Fruit fly (Drosophila melanogaster) whole organism, embryonic: ENCODE results near the gene Ogdh.

Experiments
- Abd-B ChIP-seq: fragments of 200-800 bp; sonication (Bioruptor generic); optimal IDR thresholded peaks from 2 replicates; lab custom pipeline; 2018; ENCODE audit warnings: missing biosample characterization, mild to moderate bottlenecking, missing genetic modification characterization, moderate library complexity
- Aef1 ChIP-seq: fragments of 200-800 bp; sonication (Bioruptor generic); IDR thresholded peaks from 3 replicates; pipeline ENCODE4 v1.3.6; 2022; ENCODE audit warnings: missing biosample characterization, missing genetic modification characterization
- CG12104 ChIP-seq: fragments of 200-800 bp; sonication (Bioruptor generic); optimal IDR thresholded peaks from 3 replicates; lab custom pipeline; 2016; ENCODE audit warnings: missing biosample characterization, missing genetic modification characterization
- CG12942 ChIP-seq: fragments of 200-800 bp; sonication (Bioruptor generic); optimal IDR thresholded peaks from 3 replicates; lab custom pipeline; 2016; ENCODE audit warnings: missing biosample characterization, missing genetic modification characterization
- CG13296 ChIP-seq: fragments of 200-800 bp; sonication (Bioruptor generic); optimal IDR thresholded peaks from 3 replicates; lab custom pipeline; 2018; ENCODE audit warnings: missing biosample characterization, mild to moderate bottlenecking, missing genetic modification characterization
- CG13894 ChIP-seq: fragments of 200-800 bp; sonication (Bioruptor generic); optimal IDR thresholded peaks from 3 replicates; lab custom pipeline; 2018; ENCODE audit warnings: missing biosample characterization, mild to moderate bottlenecking, missing genetic modification characterization, moderate library complexity
- CG15601 ChIP-seq: fragments of 200-800 bp; sonication (Bioruptor generic); optimal IDR thresholded peaks from 3 replicates; lab custom pipeline; 2019; ENCODE audit warnings: missing biosample characterization, mild to moderate bottlenecking, missing genetic modification characterization, moderate library complexity
- CG1603 ChIP-seq: fragments of 200-800 bp; sonication (Bioruptor generic); optimal IDR thresholded peaks from 2 replicates; lab custom pipeline; 2019; ENCODE audit warnings: missing biosample characterization, mild to moderate bottlenecking, missing genetic modification characterization, moderate library complexity
- CG16815 ChIP-seq: fragments of 200-800 bp; sonication (Bioruptor generic); optimal IDR thresholded peaks from 3 replicates; lab custom pipeline; 2017; ENCODE audit warnings: missing biosample characterization, mild to moderate bottlenecking, missing genetic modification characterization
- CG17385 ChIP-seq: fragments of 200-800 bp; sonication (Bioruptor generic); optimal IDR thresholded peaks from 3 replicates; lab custom pipeline; 2018; ENCODE audit warnings: missing biosample characterization, mild to moderate bottlenecking, missing genetic modification characterization
- CG17912 ChIP-seq: fragments of 200-800 bp; sonication (Bioruptor generic); optimal IDR thresholded peaks from 2 replicates; lab custom pipeline; 2018; ENCODE audit warnings: missing biosample characterization, mild to moderate bottlenecking, missing genetic modification characterization
- CG18011 ChIP-seq: fragments of 200-800 bp; sonication (Bioruptor generic); optimal IDR thresholded peaks from 2 replicates; lab custom pipeline; 2017; ENCODE audit warnings: missing biosample characterization, missing genetic modification characterization, mild to moderate bottlenecking, moderate library complexity, missing genotype
- CG30431 ChIP-seq: fragments of 200-800 bp; sonication (Bioruptor generic); optimal IDR thresholded peaks from 2 replicates; lab custom pipeline; 2017; ENCODE audit warnings: missing biosample characterization, missing genetic modification characterization
- CG3065 ChIP-seq: fragments of 200-800 bp; sonication (Bioruptor generic); optimal IDR thresholded peaks from 2 replicates; lab custom pipeline; 2016; ENCODE audit warnings: missing biosample characterization, missing genetic modification characterization
- CG31224 ChIP-seq: fragments of 200-800 bp; sonication (Bioruptor generic); IDR thresholded peaks from 2 replicates; pipeline ENCODE4 v1.3.6; 2022; ENCODE audit warnings: missing biosample characterization, missing genetic modification characterization
- CG3726 ChIP-seq: fragments of 200-800 bp; sonication (Bioruptor generic); IDR thresholded peaks from 3 replicates; pipeline ENCODE4, ENCODE4 v1.3.6; 2022; ENCODE audit warnings: missing biosample characterization, missing genetic modification characterization
- CG6272 ChIP-seq: fragments of 200-800 bp; sonication (Bioruptor generic); IDR thresholded peaks from 2 replicates; pipeline ENCODE4 v1.3.6; 2022; ENCODE audit warnings: missing biosample characterization, missing genetic modification characterization
- CG6654 ChIP-seq: fragments of 200-800 bp; sonication (Bioruptor generic); optimal IDR thresholded peaks from 2 replicates; lab custom pipeline; 2017; ENCODE audit warnings: missing biosample characterization, mild to moderate bottlenecking, missing genetic modification characterization
- CG7271 ChIP-seq: fragments of 200-800 bp; sonication (Bioruptor generic); optimal IDR thresholded peaks from 2 replicates; lab custom pipeline; 2018; ENCODE audit warnings: missing biosample characterization, mild to moderate bottlenecking, missing genetic modification characterization, moderate library complexity
- CG8359 ChIP-seq: fragments of 200-800 bp; sonication (Bioruptor generic); optimal IDR thresholded peaks from 2 replicates; lab custom pipeline; 2017; ENCODE audit warnings: missing biosample characterization, mild to moderate bottlenecking, missing genetic modification characterization, borderline replicate concordance
- Dip3 ChIP-seq: fragments of 200-800 bp; sonication (Bioruptor generic); optimal IDR thresholded peaks from 3 replicates; lab custom pipeline; 2016; ENCODE audit warnings: missing biosample characterization, missing genetic modification characterization
- E2f1 ChIP-seq: fragments of 200-800 bp; sonication (Bioruptor generic); IDR thresholded peaks from 2 replicates; pipeline ENCODE4 v1.3.6; 2022; ENCODE audit warnings: missing biosample characterization, missing genetic modification characterization
- ERR ChIP-seq: fragments of 200-800 bp; sonication (Bioruptor generic); optimal IDR thresholded peaks from 2 replicates; lab custom pipeline; 2016; ENCODE audit warnings: missing biosample characterization, missing genetic modification characterization
- Gsc ChIP-seq: fragments of 200-800 bp; sonication (Bioruptor generic); IDR thresholded peaks from 2 replicates; pipeline ENCODE4 v1.3.6; 2022; ENCODE audit warnings: missing biosample characterization, missing genetic modification characterization
- H15 ChIP-seq: fragments of 200-800 bp; sonication (Bioruptor generic); IDR thresholded peaks from 3 replicates; pipeline ENCODE4 v1.3.6; 2022; ENCODE audit warnings: missing biosample characterization, missing genetic modification characterization
- Hmr ChIP-seq: fragments of 200-800 bp; sonication (Bioruptor generic); optimal IDR thresholded peaks from 3 replicates; lab custom pipeline; 2017; ENCODE audit warnings: mild to moderate bottlenecking, missing biosample characterization, missing genetic modification reagents, missing genetic modification characterization
- MBD-R2 ChIP-seq: fragments of 200-800 bp; sonication (Bioruptor generic); IDR thresholded peaks from 2 replicates; pipeline ENCODE4 v1.3.6; 2022; ENCODE audit warnings: missing biosample characterization, missing genetic modification characterization
- Neu2 ChIP-seq: fragments of 200-800 bp; sonication (Bioruptor generic); optimal IDR thresholded peaks from 3 replicates; lab custom pipeline; 2016; ENCODE audit warnings: missing biosample characterization, missing genetic modification characterization, borderline replicate concordance
- NfI ChIP-seq: fragments of 200-800 bp; sonication (Bioruptor generic); optimal IDR thresholded peaks from 3 replicates; lab custom pipeline; 2018; ENCODE audit warnings: missing biosample characterization, mild to moderate bottlenecking, missing genetic modification characterization, moderate library complexity
- Sin3A ChIP-seq: fragments of >200 bp; optimal IDR thresholded peaks from 2 replicates; lab custom pipeline; 2018
- Tbp ChIP-seq: fragments of >200 bp; optimal IDR thresholded peaks from 2 replicates; lab custom pipeline; 2018; ENCODE audit warnings: missing biosample characterization, missing genetic modification characterization
- Xbp1 ChIP-seq: fragments of 200-800 bp; sonication (Bioruptor generic); optimal IDR thresholded peaks from 3 replicates; lab custom pipeline; 2016; ENCODE audit warnings: missing biosample characterization, mild to moderate bottlenecking, missing genetic modification characterization
- ara ChIP-seq: fragments of 200-800 bp; sonication (Bioruptor generic); IDR thresholded peaks from 2 replicates; pipeline ENCODE4 v1.3.6; 2022; ENCODE audit warnings: missing biosample characterization, missing genetic modification characterization
- cato ChIP-seq: fragments of 200-800 bp; sonication (Bioruptor generic); optimal IDR thresholded peaks from 2 replicates; lab custom pipeline; 2016; ENCODE audit warnings: missing biosample characterization, missing genetic modification characterization, borderline replicate concordance
- cg ChIP-seq: fragments of 200-800 bp; sonication (Bioruptor generic); optimal IDR thresholded peaks from 3 replicates; lab custom pipeline; 2019; ENCODE audit warnings: missing biosample characterization, mild to moderate bottlenecking, missing genetic modification characterization, moderate library complexity
- crc ChIP-seq: fragments of 200-800 bp; sonication (Bioruptor generic); optimal IDR thresholded peaks from 2 replicates; lab custom pipeline; 2016; ENCODE audit warnings: missing biosample characterization, missing genetic modification characterization
- crp ChIP-seq, 2 experiments: fragments of 200-800 bp; sonication (Bioruptor generic); optimal IDR thresholded peaks; 2 replicates in 1 of 2; 3 replicates in 1 of 2; lab custom pipeline; 2017; ENCODE audit warnings: missing biosample characterization in 2 of 2, missing genetic modification characterization in 2 of 2, mild to moderate bottlenecking in 1 of 2, moderate library complexity in 1 of 2
- dimm ChIP-seq: fragments of 200-800 bp; sonication (Bioruptor generic); IDR thresholded peaks from 2 replicates; pipeline ENCODE4 v1.3.6; 2022; ENCODE audit warnings: missing biosample characterization, missing genetic modification characterization
- disco-r ChIP-seq: fragments of 200-800 bp; sonication (Bioruptor generic); optimal IDR thresholded peaks from 2 replicates; lab custom pipeline; 2016; ENCODE audit warnings: missing biosample characterization, missing genetic modification characterization
- dmrt99B ChIP-seq: fragments of 200-800 bp; sonication (Bioruptor generic); optimal IDR thresholded peaks from 2 replicates; lab custom pipeline; 2018; ENCODE audit warnings: missing biosample characterization, mild to moderate bottlenecking, missing genetic modification characterization, moderate library complexity
- fd96Cb ChIP-seq: fragments of 200-800 bp; sonication (Bioruptor generic); optimal IDR thresholded peaks from 2 replicates; lab custom pipeline; 2018; ENCODE audit warnings: missing biosample characterization, mild to moderate bottlenecking, missing genetic modification characterization, moderate library complexity
- gce ChIP-seq: fragments of 200-800 bp; sonication (Bioruptor generic); IDR thresholded peaks from 3 replicates; pipeline ENCODE4 v1.3.6; 2022; ENCODE audit warnings: missing biosample characterization, missing genetic modification characterization
- gt ChIP-seq: fragments of 200-800 bp; sonication (Bioruptor generic); IDR thresholded peaks from 2 replicates; pipeline ENCODE4 v1.3.6; 2022; ENCODE audit warnings: missing biosample characterization, missing genetic modification characterization
- kah ChIP-seq: fragments of 200-800 bp; sonication (Bioruptor generic); optimal IDR thresholded peaks from 2 replicates; lab custom pipeline; 2018; ENCODE audit warnings: missing biosample characterization, mild to moderate bottlenecking, missing genetic modification characterization
- knrl ChIP-seq: fragments of 200-800 bp; sonication (Bioruptor generic); IDR thresholded peaks from 3 replicates; pipeline ENCODE4 v1.3.6; 2022; ENCODE audit warnings: missing biosample characterization, missing genetic modification characterization; ENCODE audit not compliant: partially characterized antibody
- mld ChIP-seq: fragments of 200-800 bp; sonication (Bioruptor generic); IDR thresholded peaks from 3 replicates; pipeline ENCODE4 v1.3.6; 2022; ENCODE audit warnings: missing biosample characterization, missing genetic modification characterization; ENCODE audit not compliant: partially characterized antibody
- so ChIP-seq: fragments of 200-800 bp; sonication (Bioruptor generic); IDR thresholded peaks from 3 replicates; pipeline ENCODE4 v1.3.6; 2022; ENCODE audit warnings: missing biosample characterization, missing genetic modification characterization
- ttk ChIP-seq: fragments of 200-800 bp; sonication (Bioruptor generic); IDR thresholded peaks from 2 replicates; pipeline ENCODE4 v2.1.2; 2022; ENCODE audit warnings: missing biosample characterization, missing genetic modification characterization
- tx ChIP-seq: fragments of 200-800 bp; sonication (Bioruptor generic); optimal IDR thresholded peaks from 2 replicates; lab custom pipeline; 2016; ENCODE audit warnings: missing biosample characterization, missing genetic modification characterization

Ogdh gene

dm6 chr3L:16986062-16987013 is 31.7 kb downstream of the Ogdh start (continued):
- peak; percentile 4 for TF ChIP-seq CG17912
- TF ChIP-seq CG12104 = peak; percentile 68
- TF ChIP-seq E2f1 (GFP tag; lab: Robert Waterston, UW) = 0 out of 2 replicates have a peak, but pooled peaks have one; percentile 8
- TF ChIP-seq CG31224 (GFP tag; lab: Robert Waterston, UW) = no peak
- TF ChIP-seq CG30431 (GFP tag; lab: Kevin White, UChicago) = no peak
- no peak for TF ChIP-seq dimm (GFP tag; lab: Robert Waterston, UW)
- TF ChIP-seq CG3726 = peak; percentile 28; the same call in 1 of the 3 replicates
- TF ChIP-seq ttk (GFP tag; lab: Robert Waterston, UW) = no peak
- no peak for TF ChIP-seq CG7271
- TF ChIP-seq MBD-R2 (GFP tag; lab: Robert Waterston, UW) = no peak; the same call in 1 of the 2 replicates
- no peak for TF ChIP-seq CG15601 (tag; lab: Kevin White, UChicago)
- TF ChIP-seq ara = peak; percentile 48
- TF ChIP-seq knrl = no peak
- TF ChIP-seq dmrt99B (tag; lab: Kevin White, UChicago) = peak; percentile 73
- TF ChIP-seq Tbp (GFP tag; lab: Kevin White, UChicago) = no peak
- no peak for TF ChIP-seq gce (GFP tag; lab: Robert Waterston, UW)
- TF ChIP-seq H15 (GFP tag; lab: Robert Waterston, UW) = no peak
- no peak for TF ChIP-seq disco-r
- no peak for TF ChIP-seq Neu2 (GFP tag; lab: Kevin White, UChicago)
- peak; percentile 54 for TF ChIP-seq fd96Cb (tag; lab: Kevin White, UChicago)
- TF ChIP-seq gt (GFP tag; lab: Robert Waterston, UW) = no peak
- no peak for TF ChIP-seq CG6272
- TF ChIP-seq Abd-B = peak; percentile 48
- peak; percentile 47 for TF ChIP-seq NfI (GFP tag; lab: Kevin White, UChicago)
- TF ChIP-seq CG6654 (GFP tag; lab: Kevin White, UChicago) = peak; percentile 32
- TF ChIP-seq CG3065 (GFP tag; lab: Kevin White, UChicago) = no peak
- no peak for TF ChIP-seq crc (GFP tag; lab: Kevin White, UChicago)
- TF ChIP-seq CG8359 (GFP tag; lab: Kevin White, UChicago) = no peak
- peak; percentile 35 for TF ChIP-seq CG13296
- TF ChIP-seq Xbp1 (GFP tag; lab: Kevin White, UChicago) = peak; percentile 59
- peak; percentile 44 for TF ChIP-seq kah (GFP tag; lab: Kevin White, UChicago)
- 0 out of 3 replicates have a peak, but pooled peaks have one; percentile 18 for TF ChIP-seq Aef1 (GFP tag; lab: Robert Waterston, UW)
- TF ChIP-seq cg (GFP tag; lab: Kevin White, UChicago) = peak; percentile 52
- TF ChIP-seq CG18011 = no peak
- TF ChIP-seq tx (GFP tag; lab: Kevin White, UChicago) = peak; percentile 13
- TF ChIP-seq CG16815 = peak; percentile 27
- no peak for TF ChIP-seq ERR (GFP tag; lab: Kevin White, UChicago)
- no peak for TF ChIP-seq mld (GFP tag; lab: Robert Waterston, UW)
- peak in 1 of 2 experiments; percentile 25 for TF ChIP-seq crp (GFP tag; optimal IDR thresholded peaks at IDR 0.05; lab: Kevin White, UChicago)
- TF ChIP-seq Sin3A = no peak
- peak; percentile 49 for TF ChIP-seq CG12942 (GFP tag; lab: Kevin White, UChicago)
- TF ChIP-seq CG17385 (GFP tag; lab: Kevin White, UChicago) = peak; percentile 65
- no peak for TF ChIP-seq so (GFP tag; lab: Robert Waterston, UW)
- TF ChIP-seq Gsc (GFP tag; lab: Robert Waterston, UW) = no peak
- TF ChIP-seq Hmr (GFP tag; lab: Kevin White, UChicago) = peak; percentile 24
- no peak for TF ChIP-seq Dip3 (GFP tag; lab: Kevin White, UChicago)
- TF ChIP-seq cato (GFP tag; lab: Kevin White, UChicago) = no peak
- TF ChIP-seq CG1603 (tag; lab: Kevin White, UChicago) = peak; percentile 46
- no peak for TF ChIP-seq CG13894 (tag; lab: Kevin White, UChicago)
